Worm (Caenorhabditis elegans) whole organism, late embryonic: ENCODE measurements around the gene tpan-1.
A peak's percentile ranks its signal among the peaks of the same experiment; 100 is the strongest.

Experiments
- F13H6.1 ChIP-seq: sonication (generic microtip); optimal IDR thresholded peaks from 2 replicates; lab custom pipeline; 2016; ENCODE audit warnings: missing genetic modification characterization, missing compliant biosample characterization
- K09A11.1 ChIP-seq: sonication (generic microtip); optimal IDR thresholded peaks from 2 replicates; lab custom pipeline; 2017; ENCODE audit warnings: antibody characterized with exemption, mild to moderate bottlenecking, missing genetic modification characterization, missing compliant biosample characterization; ENCODE audit not compliant: insufficient read depth
- T23F11.4 ChIP-seq: fragments of 200-800 bp; sonication (Bioruptor generic); optimal IDR thresholded peaks from 2 replicates; lab custom pipeline; 2018; ENCODE audit warnings: mild to moderate bottlenecking, missing genetic modification characterization, missing compliant biosample characterization
- Y22D7AL.16 ChIP-seq: sonication (generic microtip); optimal IDR thresholded peaks from 2 replicates; lab custom pipeline; 2016; ENCODE audit warnings: missing genetic modification characterization, missing compliant biosample characterization
- ceh-14 ChIP-seq: sonication (generic microtip); optimal IDR thresholded peaks from 2 replicates; lab custom pipeline; 2016; ENCODE audit warnings: missing genotype, missing genetic modification characterization, missing compliant biosample characterization
- ceh-19 ChIP-seq: fragments of 200-800 bp; sonication (Bioruptor generic); optimal IDR thresholded peaks from 2 replicates; lab custom pipeline; 2018; ENCODE audit warnings: mild to moderate bottlenecking, missing genetic modification characterization, missing compliant biosample characterization
- ceh-2 ChIP-seq: sonication (generic microtip); optimal IDR thresholded peaks from 2 replicates; lab custom pipeline; 2016; ENCODE audit warnings: missing genotype, missing genetic modification characterization, missing compliant biosample characterization
- ceh-34 ChIP-seq: sonication (generic microtip); optimal IDR thresholded peaks from 2 replicates; lab custom pipeline; 2016; ENCODE audit warnings: mild to moderate bottlenecking, missing genetic modification characterization, missing compliant biosample characterization
- ceh-48 ChIP-seq: sonication (generic microtip); optimal IDR thresholded peaks from 2 replicates; lab custom pipeline; 2016; ENCODE audit warnings: missing genetic modification characterization, inconsistent platforms, missing compliant biosample characterization
- ceh-6 ChIP-seq: fragments of 200-800 bp; sonication (Bioruptor generic); optimal IDR thresholded peaks from 2 replicates; lab custom pipeline; 2018; ENCODE audit warnings: mild to moderate bottlenecking, missing genetic modification characterization, missing compliant biosample characterization
- dmd-4 ChIP-seq: sonication (generic microtip); optimal IDR thresholded peaks from 2 replicates; lab custom pipeline; 2016; ENCODE audit warnings: borderline replicate concordance, missing genetic modification characterization, missing compliant biosample characterization
- elt-2 ChIP-seq: sonication (generic microtip); optimal IDR thresholded peaks from 2 replicates; lab custom pipeline; 2016; ENCODE audit warnings: missing genetic modification reagents, missing genetic modification characterization, missing compliant biosample characterization
- elt-4 ChIP-seq: sonication (generic microtip); optimal IDR thresholded peaks from 2 replicates; lab custom pipeline; 2016; ENCODE audit warnings: missing genetic modification characterization, missing compliant biosample characterization
- gmeb-2 ChIP-seq: sonication (generic microtip); optimal IDR thresholded peaks from 2 replicates; lab custom pipeline; 2016; ENCODE audit warnings: missing genetic modification characterization, inconsistent platforms, missing compliant biosample characterization
- madf-2 ChIP-seq: sonication (generic microtip); optimal IDR thresholded peaks from 2 replicates; lab custom pipeline; 2017; ENCODE audit warnings: missing genetic modification characterization, missing compliant biosample characterization
- mec-3 ChIP-seq: sonication (generic microtip); optimal IDR thresholded peaks from 2 replicates; lab custom pipeline; 2016; ENCODE audit warnings: borderline replicate concordance, missing genetic modification characterization, missing compliant biosample characterization
- nfya-1 ChIP-seq: sonication (generic microtip); optimal IDR thresholded peaks from 2 replicates; lab custom pipeline; 2017; ENCODE audit warnings: missing genetic modification characterization, mild to moderate bottlenecking, missing compliant biosample characterization, antibody characterized with exemption, moderate library complexity
- nhr-11 ChIP-seq: fragments of 150-350 bp; optimal IDR thresholded peaks from 2 replicates; lab custom pipeline; 2014; ENCODE audit warnings: missing biosample characterization, missing genetic modification characterization
- odd-2 ChIP-seq: sonication (generic microtip); optimal IDR thresholded peaks from 2 replicates; lab custom pipeline; 2017; ENCODE audit warnings: antibody characterized with exemption, mild to moderate bottlenecking, missing genetic modification characterization, missing compliant biosample characterization
- pat-9 ChIP-seq: fragments of 200-800 bp; sonication (Bioruptor generic); optimal IDR thresholded peaks from 2 replicates; lab custom pipeline; 2018; ENCODE audit warnings: mild to moderate bottlenecking, missing genetic modification characterization, moderate library complexity, missing compliant biosample characterization
- sox-2 ChIP-seq: fragments of 200-800 bp; sonication (Bioruptor generic); IDR thresholded peaks from 2 replicates; pipeline ENCODE4 v1.3.6; 2022; ENCODE audit warnings: missing genetic modification reagents, missing genetic modification characterization, missing compliant biosample characterization
- syd-9 ChIP-seq: sonication (generic microtip); optimal IDR thresholded peaks from 2 replicates; lab custom pipeline; 2016; ENCODE audit warnings: mild to moderate bottlenecking, missing genetic modification characterization, moderate library complexity, missing compliant biosample characterization
- tbx-7 ChIP-seq: sonication (generic microtip); optimal IDR thresholded peaks from 2 replicates; lab custom pipeline; 2016; ENCODE audit warnings: missing genotype, missing genetic modification characterization, missing compliant biosample characterization
- ttx-3 ChIP-seq: sonication (generic microtip); optimal IDR thresholded peaks from 2 replicates; lab custom pipeline; 2016; ENCODE audit warnings: missing genetic modification reagents, missing genetic modification characterization, missing compliant biosample characterization
- unc-3 ChIP-seq, 2 experiments: fragments of 200-800 bp in 1 of 2; sonication (Bioruptor generic) in 1 of 2; sonication (generic microtip) in 1 of 2; conservative IDR thresholded peaks in 1 of 2; optimal IDR thresholded peaks in 1 of 2; 2 replicates each; pipeline versions ENCODE4 v1.3.6 to Lab custom; 2016 to 2022; ENCODE audit warnings: missing compliant biosample characterization in 2 of 2, missing genetic modification characterization in 2 of 2, missing genetic modification reagents in 1 of 2
- unc-42 ChIP-seq: sonication (generic microtip); optimal IDR thresholded peaks from 2 replicates; lab custom pipeline; 2016; ENCODE audit warnings: missing genotype, missing genetic modification characterization, missing compliant biosample characterization
- unc-55 ChIP-seq: sonication (generic microtip); optimal IDR thresholded peaks from 2 replicates; lab custom pipeline; 2017; ENCODE audit warnings: missing biosample characterization, missing genetic modification reagents, missing genetic modification characterization
- unc-86 ChIP-seq: sonication (generic microtip); optimal IDR thresholded peaks from 2 replicates; lab custom pipeline; 2016; ENCODE audit warnings: missing genetic modification characterization, missing compliant biosample characterization
- zip-5 ChIP-seq: sonication (generic microtip); optimal IDR thresholded peaks from 2 replicates; lab custom pipeline; 2016; ENCODE audit warnings: missing genetic modification characterization, missing compliant biosample characterization

Gene tpan-1

ce11 chrV:20807038-20807437 is 17.7 kb downstream of the tpan-1 start, which contains the start of gene Y44A6D.6 (continued):
- no peak for TF ChIP-seq pat-9
- TF ChIP-seq mec-3 (tag; lab: Kevin White, UChicago), result no peak
- TF ChIP-seq T23F11.4 (GFP tag; lab: Kevin White, UChicago), result no peak
- TF ChIP-seq, all 69 proteins: peak for 0

DNA sequence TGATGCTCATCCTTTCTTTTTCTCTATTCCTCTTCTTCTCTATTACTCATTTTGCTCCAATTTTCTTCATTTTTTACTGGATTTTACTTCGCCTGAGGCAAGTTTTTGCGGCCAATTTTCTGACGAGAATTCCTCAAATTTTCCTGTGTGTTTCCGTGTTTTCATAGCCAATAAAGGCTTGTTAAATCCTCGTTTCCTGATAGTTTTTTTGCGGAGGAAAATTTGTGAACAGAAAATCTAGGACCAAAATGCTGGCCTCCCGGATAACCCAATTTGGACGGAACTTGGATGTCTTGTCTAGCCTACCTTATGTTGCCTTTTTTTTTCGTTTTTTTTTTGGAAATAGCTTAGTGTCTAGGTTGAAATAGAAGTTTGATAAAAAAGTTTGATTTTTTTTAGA is 24.3 kb downstream of the tpan-1 start:
- no peak for TF ChIP-seq ceh-6 (GFP tag; lab: Kevin White, UChicago)
- peak; percentile 18 for TF ChIP-seq unc-42 (tag; lab: Kevin White, UChicago)
- no peak for TF ChIP-seq elt-4 (tag; lab: Kevin White, UChicago)
- TF ChIP-seq, all 69 proteins: peak for 1

- no peak for TF ChIP-seq F13H6.1 (tag; lab: Kevin White, UChicago)
- TF ChIP-seq Y22D7AL.16 (tag; lab: Kevin White, UChicago), result no peak
- TF ChIP-seq odd-2 (tag; lab: Kevin White, UChicago), result no peak
- no peak for TF ChIP-seq elt-2 (tag; lab: Kevin White, UChicago)
- no peak for TF ChIP-seq syd-9 (tag; lab: Kevin White, UChicago)
- TF ChIP-seq ceh-14 (tag; lab: Kevin White, UChicago), result no peak
- TF ChIP-seq K09A11.1 (tag; lab: Kevin White, UChicago), result no peak
- no peak for TF ChIP-seq nhr-11 (tag; lab: Kevin White, UChicago)
- TF ChIP-seq unc-86 (tag; lab: Kevin White, UChicago), result no peak
- TF ChIP-seq madf-2 (tag; lab: Kevin White, UChicago), result no peak
- TF ChIP-seq zip-5 (tag; lab: Kevin White, UChicago), result no peak
- TF ChIP-seq gmeb-2 (tag; lab: Kevin White, UChicago), result no peak
- no peak for TF ChIP-seq ceh-48 (tag; lab: Kevin White, UChicago)
- TF ChIP-seq unc-55, result no peak
- no peak for TF ChIP-seq pat-9
- TF ChIP-seq nfya-1 (tag; lab: Kevin White, UChicago), result no peak
- TF ChIP-seq unc-3 (GFP tag; conservative IDR thresholded peaks at IDR 0.05; lab: Robert Waterston, UW), result no peak
- TF ChIP-seq unc-3 (tag; optimal IDR thresholded peaks at IDR 0.05; lab: Kevin White, UChicago), result no peak
- TF ChIP-seq, all 69 proteins: peak for 0
Observed at ce11 chrV:20814424-20814823, 25.1 kb downstream of the tpan-1 start, which contains the start of gene Y44A6D.7. Gene Y44A6D.7 (plus strand): TSS chrV:20814724.

DNA sequence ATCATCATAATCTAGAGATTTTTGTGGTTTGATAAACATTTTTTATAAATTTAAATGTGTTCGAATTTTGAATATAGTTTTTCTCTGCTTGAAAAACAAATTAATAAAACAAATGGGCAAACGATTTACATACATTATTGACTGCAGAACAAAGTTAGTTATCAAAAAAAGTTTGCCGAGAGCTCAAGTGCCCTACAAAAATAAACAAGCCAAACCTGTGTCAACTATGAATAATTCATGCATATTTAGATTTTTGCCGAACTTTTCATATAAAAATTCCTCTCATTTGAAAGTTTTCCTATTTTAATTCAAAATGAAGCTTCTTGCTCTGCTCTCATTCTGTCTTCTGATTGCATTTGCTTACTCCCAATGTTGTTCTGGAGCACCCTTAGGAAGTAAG is 26.5 kb downstream of the tpan-1 start, which contains the start of gene sshk-1:
Gene sshk-1 (plus strand): TSS at position 301 of the 400 bp plus-strand sequence.
- TF ChIP-seq ceh-34, result no peak
- TF ChIP-seq ceh-2 (tag; lab: Kevin White, UChicago), result no peak
- no peak for TF ChIP-seq dmd-4
- no peak for TF ChIP-seq zip-5 (tag; lab: Kevin White, UChicago)
- no peak for TF ChIP-seq ceh-19 (GFP tag; lab: Kevin White, UChicago)
- no peak for TF ChIP-seq mec-3 (tag; lab: Kevin White, UChicago)

ce11 chrV:20820033-20820432 is 30.7 kb downstream of the tpan-1 start, which contains the start of gene T03D8.6:
Gene T03D8.6 (minus strand): TSS chrV:20820330.
- no peak for TF ChIP-seq unc-55

DNA sequence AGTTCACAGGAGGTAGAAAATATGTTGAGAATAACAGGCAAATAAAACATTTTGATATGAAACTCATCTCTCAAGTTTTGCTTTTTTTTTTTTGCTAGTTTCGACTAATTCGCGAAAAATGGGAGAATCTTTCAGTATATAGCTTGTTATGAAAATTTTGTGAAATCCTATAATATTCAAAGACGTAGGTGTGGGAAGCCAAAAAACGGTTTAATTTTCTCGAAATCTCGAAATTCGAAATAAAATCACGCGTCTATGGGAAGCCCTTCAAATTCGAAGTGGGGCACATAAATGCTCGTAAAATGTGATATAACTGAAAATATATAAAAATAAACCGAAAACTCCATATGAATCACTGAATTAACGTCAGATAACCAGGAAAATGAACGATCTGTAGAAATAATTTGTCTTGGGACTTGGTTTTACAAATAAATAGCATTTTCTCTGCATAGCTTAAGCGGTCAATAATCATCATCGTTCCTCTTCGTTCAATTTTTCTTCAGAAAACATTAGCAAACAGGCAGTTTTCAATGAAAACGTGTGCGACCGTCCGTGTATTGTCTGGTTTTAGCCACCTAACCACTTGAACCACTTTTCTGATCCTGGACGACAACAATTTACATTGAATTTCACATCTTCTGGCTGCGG is 35.8 kb downstream of the tpan-1 start, which contains the start of the genes gcy-22 and grl-14:
Gene gcy-22 (minus strand): TSS at position 101 of the 648 bp plus-strand sequence.
Gene grl-14 (plus strand): TSS at position 598 of the 648 bp plus-strand sequence.
- TF ChIP-seq ceh-14 (tag; lab: Kevin White, UChicago), result no peak
- no peak for TF ChIP-seq sox-2
- no peak for TF ChIP-seq ttx-3
- no peak for TF ChIP-seq tbx-7 (tag; lab: Kevin White, UChicago)
